Worm (Caenorhabditis elegans) whole organism, late embryonic: ENCODE data around the gene ZK637.14.
"Not testable (repeated sequence)": the region's sequence is repeated elsewhere in the genome, so short reads cannot be mapped to it uniquely, and the experiment has no call there.

ENCODE experiments used
- C38D4.7 ChIP-seq: fragments of 200-800 bp; sonication (Bioruptor generic); optimal IDR thresholded peaks from 2 replicates; lab custom pipeline; 2018; ENCODE audit warnings: mild to moderate bottlenecking, missing genetic modification characterization, moderate library complexity, missing compliant biosample characterization
- F13H6.1 ChIP-seq: sonication (generic microtip); optimal IDR thresholded peaks from 2 replicates; lab custom pipeline; 2016; ENCODE audit warnings: missing genetic modification characterization, missing compliant biosample characterization
- T23F11.4 ChIP-seq: fragments of 200-800 bp; sonication (Bioruptor generic); optimal IDR thresholded peaks from 2 replicates; lab custom pipeline; 2018; ENCODE audit warnings: mild to moderate bottlenecking, missing genetic modification characterization, missing compliant biosample characterization
- ama-1 ChIP-seq: fragments of 150-350 bp; optimal IDR thresholded peaks from 2 replicates; lab custom pipeline; 2014
- ceh-22 ChIP-seq: sonication (generic microtip); optimal IDR thresholded peaks from 2 replicates; lab custom pipeline; 2017; ENCODE audit warnings: missing biosample characterization, missing genetic modification characterization
- ceh-45 ChIP-seq: fragments of 200-800 bp; sonication (Bioruptor generic); IDR thresholded peaks from 2 replicates; pipeline ENCODE4 v1.3.6; 2022; ENCODE audit warnings: missing genetic modification reagents, missing genetic modification characterization, missing compliant biosample characterization
- dve-1 ChIP-seq: sonication (generic microtip); optimal IDR thresholded peaks from 2 replicates; lab custom pipeline; 2017; ENCODE audit warnings: antibody characterized with exemption, mild to moderate bottlenecking, missing genetic modification characterization, missing compliant biosample characterization
- ets-4 ChIP-seq: sonication (generic microtip); optimal IDR thresholded peaks from 2 replicates; lab custom pipeline; 2016; ENCODE audit warnings: missing genetic modification characterization, missing compliant biosample characterization
- fkh-6 ChIP-seq: sonication (generic microtip); optimal IDR thresholded peaks from 2 replicates; lab custom pipeline; 2016; ENCODE audit warnings: missing genetic modification characterization, missing compliant biosample characterization
- madf-2 ChIP-seq: sonication (generic microtip); optimal IDR thresholded peaks from 2 replicates; lab custom pipeline; 2017; ENCODE audit warnings: missing genetic modification characterization, missing compliant biosample characterization
- pha-4 ChIP-seq: fragments of 150-350 bp; optimal IDR thresholded peaks from 2 replicates; lab custom pipeline; 2018; ENCODE audit warnings: missing biosample characterization, missing genetic modification reagents, missing genetic modification characterization
- tbx-2 ChIP-seq: sonication (generic microtip); optimal IDR thresholded peaks from 2 replicates; lab custom pipeline; 2016; ENCODE audit warnings: missing genetic modification characterization, missing compliant biosample characterization

DNA sequence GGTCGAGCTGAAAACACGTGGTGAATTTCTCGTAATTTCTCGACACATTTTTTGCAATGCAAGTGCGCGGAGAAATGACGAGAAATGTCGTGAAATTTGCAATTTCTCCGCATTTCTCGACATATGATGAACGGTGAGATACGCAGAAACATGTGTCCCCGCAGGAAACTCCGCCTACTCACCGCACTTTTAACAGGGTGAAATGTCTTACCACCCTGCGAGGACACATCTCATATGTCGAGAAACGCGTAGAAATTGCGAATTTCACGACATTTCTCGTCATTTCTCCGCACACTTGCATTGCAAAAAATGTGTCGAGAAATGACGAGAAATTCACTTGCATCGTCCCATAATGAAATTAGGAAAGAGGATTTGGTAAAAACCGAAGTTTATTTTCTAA, 12.1 kb upstream of the ZK637.14 start:
- TF ChIP-seq ama-1 (lab: Kevin White, UChicago); F13H6.1 (tag; lab: Kevin White, UChicago); madf-2 (tag; lab: Kevin White, UChicago); dve-1 (tag; lab: Kevin White, UChicago); C38D4.7; T23F11.4 (GFP tag; lab: Kevin White, UChicago); ets-4 (tag; lab: Kevin White, UChicago); pha-4; fkh-6 (tag; lab: Kevin White, UChicago); ceh-45 (GFP tag; lab: Robert Waterston, UW); ceh-22 (tag; lab: Kevin White, UChicago): not testable (repeated sequence)
- TF ChIP-seq tbx-2, result peak; percentile 11
